Fruit fly (Drosophila melanogaster) Kc167 (cell line): ENCODE data around the gene bab2.

ENCODE experiments used
- Myc ChIP-seq: fragments of >200 bp; optimal IDR thresholded peaks from 2 replicates; lab custom pipeline; 2017; ENCODE audit warnings: missing external identifiers
- h ChIP-seq: fragments of >200 bp; optimal IDR thresholded peaks from 3 replicates; lab custom pipeline; 2018; ENCODE audit warnings: missing external identifiers
- insv ChIP-seq: fragments of >200 bp; optimal IDR thresholded peaks from 3 replicates; lab custom pipeline; 2018; ENCODE audit warnings: missing external identifiers
- psq ChIP-seq: fragments of >200 bp; optimal IDR thresholded peaks from 2 replicates; lab custom pipeline; 2017; ENCODE audit warnings: missing external identifiers
- ttk ChIP-seq: sonication (Bioruptor generic); optimal IDR thresholded peaks from 2 replicates; lab custom pipeline; 2017; ENCODE audit warnings: missing external identifiers

DNA sequence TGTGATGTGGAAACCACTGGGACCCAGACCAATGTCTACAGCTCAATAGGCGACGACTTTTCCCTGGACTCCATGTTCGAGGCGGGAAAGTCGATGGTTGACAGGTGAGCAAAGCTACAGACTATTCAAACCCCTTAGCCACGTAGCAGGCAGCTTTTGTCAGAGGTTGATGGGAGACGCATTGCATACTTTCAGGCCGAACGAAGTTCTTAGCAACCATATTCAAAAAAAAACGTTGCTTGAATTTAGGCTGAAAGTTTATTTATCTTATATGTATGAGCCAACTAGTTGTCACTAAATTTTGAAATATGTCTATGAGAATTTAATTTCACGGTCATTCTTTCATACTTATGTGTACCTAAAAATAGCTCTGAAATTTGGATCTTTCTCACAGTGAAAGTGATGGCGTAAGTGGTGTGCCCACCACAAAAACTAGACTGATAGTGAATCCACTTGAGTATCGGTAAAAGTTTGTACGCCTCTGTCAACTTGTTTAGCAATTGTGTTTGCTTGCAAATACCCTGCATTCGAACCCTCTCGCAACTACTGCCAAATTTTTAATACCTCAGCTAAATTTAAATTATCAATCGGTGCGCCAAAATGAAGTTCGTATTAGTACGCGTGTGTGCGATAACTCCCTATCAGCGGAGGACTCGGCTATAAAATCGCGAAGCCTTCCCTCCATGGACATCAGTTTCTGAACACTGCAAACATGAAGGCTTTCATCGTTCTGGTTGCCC, 29.8 kb upstream of the bab2 start, which contains the start of gene LysB:
- TF ChIP-seq insv: no peak
- no peak for TF ChIP-seq psq (lab: Kevin White, UChicago)
- TF ChIP-seq Myc (lab: Kevin White, UChicago): no peak
- TF ChIP-seq h (lab: Kevin White, UChicago): no peak
- no peak for TF ChIP-seq ttk (lab: Kevin White, UChicago)
